Worm (Caenorhabditis elegans) whole organism, L2 larva: ENCODE results near the gene srh-3.
"Not testable (repeated sequence)": the region's sequence is repeated elsewhere in the genome, so short reads cannot be mapped to it uniquely, and the experiment has no call there.

Experiments
- lin-39 ChIP-seq: fragments of 150-350 bp; optimal IDR thresholded peaks from 2 replicates; lab custom pipeline; 2014; ENCODE audit warnings: missing biosample characterization, missing genetic modification reagents, missing genetic modification characterization
- lsy-2 ChIP-seq, 2 experiments: fragments of 150-350 bp in 1 of 2; sonication (generic microtip) in 1 of 2; optimal IDR thresholded peaks; 2 replicates each; lab custom pipeline; 2014 to 2017; ENCODE audit warnings: missing biosample characterization in 2 of 2, missing genetic modification characterization in 2 of 2
- mdl-1 ChIP-seq, 2 experiments: fragments of 150-350 bp in 1 of 2; sonication (generic microtip) in 1 of 2; optimal IDR thresholded peaks; 2 replicates each; lab custom pipeline; 2017; ENCODE audit warnings: missing biosample characterization in 2 of 2, missing genetic modification characterization in 2 of 2
- nhr-10 ChIP-seq: sonication (generic microtip); optimal IDR thresholded peaks from 2 replicates; lab custom pipeline; 2017; ENCODE audit warnings: missing biosample characterization, missing genetic modification characterization
- unc-39 ChIP-seq: fragments of 150-350 bp; optimal IDR thresholded peaks from 2 replicates; lab custom pipeline; 2014; ENCODE audit warnings: missing biosample characterization, missing genetic modification characterization
- unc-62 ChIP-seq: fragments of 150-350 bp; optimal IDR thresholded peaks from 2 replicates; lab custom pipeline; 2014; ENCODE audit warnings: missing biosample characterization, missing genetic modification reagents, missing genetic modification characterization

DNA sequence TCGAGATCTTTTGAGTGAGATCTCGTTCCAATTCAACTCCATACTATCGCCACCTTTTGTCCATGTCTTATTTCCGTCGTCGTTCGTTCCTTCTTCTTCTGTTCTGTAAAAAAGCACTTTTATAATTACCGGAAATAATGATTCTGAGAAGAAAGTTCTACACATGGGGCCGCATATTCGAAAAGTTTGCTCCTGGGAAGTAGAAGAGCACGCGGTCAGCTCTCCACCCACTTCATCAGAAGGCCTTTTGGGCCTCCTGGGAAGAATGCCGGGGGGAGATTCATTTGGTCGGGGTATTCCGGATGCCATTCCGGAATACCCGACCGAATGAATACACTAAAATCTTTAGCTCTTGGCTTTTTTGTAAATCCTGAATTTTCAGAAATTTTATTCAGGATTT, 10.1 kb downstream of the srh-3 start, which contains the start of gene Y46H3C.5:
- TF ChIP-seq nhr-10; unc-39 (tag; lab: Kevin White, UChicago); unc-62 (GFP tag; lab: Kevin White, UChicago); mdl-1 (tag; optimal IDR thresholded peaks at IDR 0.05; lab: Kevin White, UChicago); lin-39 (tag; lab: Kevin White, UChicago); lsy-2 (tag; optimal IDR thresholded peaks at IDR 0.05; lab: Kevin White, UChicago): not testable (repeated sequence)
